Worm (Caenorhabditis elegans): ENCODE data around the gene Y43F8C.15.

ce11 chrV:19691271-19691886 lies 19.0 kb downstream of the Y43F8C.15 start:
- no peak for TF ChIP-seq W03F9.2 (tag; optimal IDR thresholded peaks at IDR 0.05)
- TF ChIP-seq him-1 (tag; optimal IDR thresholded peaks at IDR 0.05), result no peak
- no peak for TF ChIP-seq dao-5 (tag; optimal IDR thresholded peaks at IDR 0.05)
